Fruit fly (Drosophila melanogaster): ENCODE results near the gene ND-B14.5A.

The ND-B14.5A gene

dm6 chrX:2184563-2184962, 12.2 kb downstream of the ND-B14.5A start, which contains the start of the genes Nmd3 and CG17776 (continued):
- TF ChIP-seq CkIIα-i1 (GFP tag; IDR thresholded peaks at IDR 0.05) (no peak), CG6272 (GFP tag; IDR thresholded peaks at IDR 0.05) (no peak), ranshi (GFP tag; IDR thresholded peaks at IDR 0.05) (no peak), mam (GFP tag; optimal IDR thresholded peaks at IDR 0.05) (no peak), CG2120 (GFP tag; optimal IDR thresholded peaks at IDR 0.05) (peak; percentile 35), bigmax (GFP tag; optimal IDR thresholded peaks at IDR 0.05) (no peak), dati (GFP tag; IDR thresholded peaks at IDR 0.05) (no peak), Hr3 (GFP tag; optimal IDR thresholded peaks at IDR 0.05) (no peak), her (GFP tag; optimal IDR thresholded peaks at IDR 0.05) (no peak), nerfin-1 (tag; optimal IDR thresholded peaks at IDR 0.05) (no peak), CG32772 (GFP tag; IDR thresholded peaks at IDR 0.05) (no peak), hth (optimal IDR thresholded peaks at IDR 0.05) (no peak), tx (GFP tag; optimal IDR thresholded peaks at IDR 0.05) (no peak), dpn (GFP tag; optimal IDR thresholded peaks at IDR 0.05) (peak in 1 of 2 experiments; percentile 5), so (GFP tag; IDR thresholded peaks at IDR 0.05) (no peak), stc (GFP tag; IDR thresholded peaks at IDR 0.05) (no peak), jigr1 (GFP tag; IDR thresholded peaks at IDR 0.05) (no peak), sima (GFP tag; optimal IDR thresholded peaks at IDR 0.05) (no peak), dmrt99B (tag; optimal IDR thresholded peaks at IDR 0.05) (no peak), CG16813 (GFP tag; IDR thresholded peaks at IDR 0.05; ENCODE audit: partially characterized antibody) (peak; percentile 74), MBD-R2 (GFP tag; IDR thresholded peaks at IDR 0.05) (peak; percentile 72; the same call in 1 of the 2 replicates), Dp (GFP tag; optimal IDR thresholded peaks at IDR 0.05) (peak; percentile 42), Six4 (GFP tag; optimal IDR thresholded peaks at IDR 0.05) (no peak), CG9932 (GFP tag; IDR thresholded peaks at IDR 0.05) (no peak; the same call in 1 of the 2 replicates), CG17912 (GFP tag; optimal IDR thresholded peaks at IDR 0.05) (no peak), aop (GFP tag; IDR thresholded peaks at IDR 0.05) (no peak), CG13775 (GFP tag; optimal IDR thresholded peaks at IDR 0.05) (no peak), CG17568 (GFP tag; optimal IDR thresholded peaks at IDR 0.05) (no peak), Max (GFP tag; optimal IDR thresholded peaks at IDR 0.05) (peak; percentile 90), kni (GFP tag; optimal IDR thresholded peaks at IDR 0.05) (no peak), Hsf (GFP tag; optimal IDR thresholded peaks at IDR 0.05) (no peak), CG15601 (tag; optimal IDR thresholded peaks at IDR 0.05) (no peak), CG10366 (GFP tag; IDR thresholded peaks at IDR 0.05) (no peak), CG10209 (GFP tag; optimal IDR thresholded peaks at IDR 0.05) (no peak), fu2 (GFP tag; optimal IDR thresholded peaks at IDR 0.05) (no peak), CG4282 (GFP tag; optimal IDR thresholded peaks at IDR 0.05) (no peak), CG6765 (GFP tag; optimal IDR thresholded peaks at IDR 0.05) (no peak), pnt (GFP tag; optimal IDR thresholded peaks at IDR 0.05) (no peak), Elba2 (GFP tag; optimal IDR thresholded peaks at IDR 0.05) (no peak), GATAe (GFP tag; conservative IDR thresholded peaks at IDR 0.05) (no peak), slbo (GFP tag; IDR thresholded peaks at IDR 0.05) (no peak), sna (GFP tag; IDR thresholded peaks at IDR 0.05; ENCODE audit: partially characterized antibody) (peak; percentile 77), en (GFP tag; optimal IDR thresholded peaks at IDR 0.05) (no peak), vvl (GFP tag; IDR thresholded peaks at IDR 0.05) (no peak), Poxn (GFP tag; IDR thresholded peaks at IDR 0.05) (no peak), dmrt11E (tag; optimal IDR thresholded peaks at IDR 0.05) (no peak), B-H1 (GFP tag; IDR thresholded peaks at IDR 0.05) (no peak), Doc2 (GFP tag; IDR thresholded peaks at IDR 0.05) (no peak), Trl (optimal IDR thresholded peaks at IDR 0.05) (no peak), Trl (GFP tag; optimal IDR thresholded peaks at IDR 0.05) (no peak), CG17328 (GFP tag; IDR thresholded peaks at IDR 0.05) (no peak), danr (GFP tag; IDR thresholded peaks at IDR 0.05) (no peak), rib (GFP tag; IDR thresholded peaks at IDR 0.05) (no peak), HmgD (GFP tag; optimal IDR thresholded peaks at IDR 0.05) (no peak)
